Worm (Caenorhabditis elegans): ENCODE results near the gene pmk-2.

ce11 chrIV:8144341-8144740 is 1.0 kb downstream of the pmk-2 start:
- TF ChIP-seq daf-19 (GFP tag; conservative IDR thresholded peaks at IDR 0.05) (no peak), zag-1 (tag; optimal IDR thresholded peaks at IDR 0.05) (no peak), ces-1 (GFP tag; optimal IDR thresholded peaks at IDR 0.05) (no peak), daf-16 (GFP tag; optimal IDR thresholded peaks at IDR 0.05) (no peak), daf-16 (tag; optimal IDR thresholded peaks at IDR 0.05) (no peak), pha-4 (GFP tag; IDR thresholded peaks at IDR 0.05) (no peak), pha-4 (tag; optimal IDR thresholded peaks at IDR 0.05) (no peak), fos-1 (tag; optimal IDR thresholded peaks at IDR 0.05) (no peak), unc-62 (GFP tag; optimal IDR thresholded peaks at IDR 0.05 in 1 of 2) (no peak), unc-62 (tag; optimal IDR thresholded peaks at IDR 0.05) (no peak), ztf-11 (tag; optimal IDR thresholded peaks at IDR 0.05) (no peak), attf-4 (tag; optimal IDR thresholded peaks at IDR 0.05) (no peak), lir-3 (tag; optimal IDR thresholded peaks at IDR 0.05) (no peak), aly-2 (tag; optimal IDR thresholded peaks at IDR 0.05) (no peak)

Measured in whole organism, L4 larva.